Fruit fly (Drosophila melanogaster): Measurements from ENCODE around the gene CG6465.

CG6465 gene

DNA sequence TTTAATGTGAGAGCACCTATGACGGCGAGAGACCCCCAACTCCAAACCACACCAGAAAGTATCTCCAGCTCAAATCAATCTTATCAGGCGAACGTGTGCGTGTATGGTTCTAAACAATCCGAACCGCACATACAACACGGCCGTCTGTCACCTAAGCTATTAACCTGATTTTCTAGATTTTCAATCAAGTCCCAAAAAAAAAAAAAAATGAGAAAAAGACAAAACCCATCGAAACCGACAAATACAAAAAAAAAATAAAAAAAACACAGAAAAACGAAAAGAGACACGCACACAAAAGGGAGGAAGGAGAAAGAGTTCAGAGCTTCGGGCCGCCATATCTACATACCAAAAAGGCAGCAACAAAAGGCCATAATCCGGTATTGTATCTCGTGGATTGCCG is 20.5 kb downstream of the CG6465 start:
- no peak for TF ChIP-seq CG17801 (GFP tag; optimal IDR thresholded peaks at IDR 0.05; ENCODE audit: partially characterized antibody)

DNA sequence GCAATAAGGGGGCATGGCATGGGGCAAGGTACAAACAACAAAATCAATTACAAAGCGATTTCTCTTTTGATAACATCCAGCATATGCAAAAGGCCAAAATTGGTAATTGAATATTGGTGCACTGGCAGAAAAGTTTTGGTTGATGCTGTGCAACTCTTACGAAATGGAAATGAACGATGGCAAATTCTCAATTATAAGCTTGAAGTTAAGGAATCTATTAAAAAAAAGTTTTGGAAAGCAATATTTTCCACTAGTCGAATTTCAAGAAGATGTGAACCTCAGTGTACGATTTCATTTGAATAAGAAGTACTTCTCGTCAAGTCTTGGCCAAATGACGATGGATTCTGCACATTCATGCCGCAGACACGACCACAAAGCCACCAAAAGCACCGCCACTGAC is 21.1 kb downstream of the CG6465 start:
- no peak for TF ChIP-seq CG17801 (GFP tag; optimal IDR thresholded peaks at IDR 0.05; ENCODE audit: partially characterized antibody)

DNA sequence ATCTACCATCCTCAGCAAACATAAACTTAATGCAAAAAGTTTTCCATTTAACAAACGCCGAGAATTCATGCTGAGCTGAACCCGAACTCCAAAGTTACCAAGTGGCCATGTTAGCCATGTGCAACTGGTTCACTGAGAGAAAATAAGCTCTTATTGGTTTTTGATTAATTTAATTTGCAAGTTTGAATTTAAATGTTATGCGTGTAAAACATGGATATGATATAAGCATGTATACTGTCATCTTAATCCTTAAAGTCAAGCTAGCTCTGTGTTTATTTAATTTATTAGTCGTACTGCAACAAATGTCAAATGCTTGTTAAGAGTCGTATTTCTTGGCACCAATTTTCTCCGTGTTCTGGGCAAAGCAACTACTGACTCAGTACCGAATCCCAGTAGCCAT is 22.4 kb downstream of the CG6465 start:
- TF ChIP-seq CG17801 (GFP tag; optimal IDR thresholded peaks at IDR 0.05; ENCODE audit: partially characterized antibody): no peak

DNA sequence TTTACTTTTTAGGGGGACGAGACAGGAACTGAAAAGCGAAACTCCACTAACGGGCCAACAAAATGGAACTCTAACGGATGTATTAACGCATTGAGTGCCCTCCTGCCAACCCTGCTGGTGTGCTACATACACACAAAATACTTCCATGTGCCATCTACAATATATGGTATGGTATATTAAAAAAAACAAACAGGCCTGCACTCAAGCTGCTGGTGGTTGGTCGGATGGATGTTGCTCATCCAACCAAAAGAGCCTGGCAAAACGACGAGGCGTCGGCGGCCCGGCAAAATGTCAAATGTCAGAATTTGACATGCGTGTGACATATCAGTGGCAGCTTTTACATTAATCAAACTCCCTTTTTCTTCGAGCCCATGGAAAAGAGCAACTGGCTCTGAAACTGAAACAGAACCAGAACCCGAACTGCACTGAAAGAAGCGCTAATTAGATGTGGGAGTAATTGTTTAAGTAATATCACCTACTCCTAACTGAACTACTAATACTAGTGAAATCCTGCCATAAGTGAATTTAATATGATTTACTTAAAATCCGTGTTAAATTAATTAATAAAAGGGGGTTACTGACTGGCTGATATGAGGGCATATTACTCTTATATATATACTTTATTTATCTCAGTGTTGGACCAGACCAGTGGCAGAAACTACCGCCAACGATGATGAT is 26.3 kb downstream of the CG6465 start:
- no peak for TF ChIP-seq CG17801 (GFP tag; optimal IDR thresholded peaks at IDR 0.05; ENCODE audit: partially characterized antibody)

DNA sequence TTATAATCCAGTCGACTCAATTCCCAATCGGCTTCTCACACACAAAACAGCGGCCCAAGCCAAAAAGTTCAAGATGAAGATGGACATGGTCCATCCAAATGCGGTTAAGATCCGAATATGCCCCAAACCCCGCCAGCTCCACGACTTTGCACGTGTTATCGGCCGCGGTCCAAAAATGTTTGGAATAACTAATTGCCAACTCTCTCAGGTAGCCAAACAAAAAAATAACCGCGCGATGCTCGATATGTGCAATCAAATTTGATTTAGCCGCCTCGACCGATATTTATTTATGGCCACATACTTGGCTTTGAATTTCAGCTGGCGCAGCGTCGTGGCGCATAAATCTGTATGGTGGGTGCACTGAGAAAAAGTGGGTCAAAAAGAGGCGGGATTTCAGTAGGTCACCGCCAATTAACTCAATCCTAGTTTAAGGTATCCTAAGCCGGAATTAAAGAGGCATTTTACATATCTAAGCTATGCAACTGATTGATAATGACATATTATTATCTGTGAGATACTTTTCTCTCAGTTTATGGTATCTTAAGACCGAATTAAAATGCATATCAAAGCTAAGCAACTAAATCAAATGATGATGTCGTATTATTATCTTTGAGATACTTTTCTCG is 28.4 kb downstream of the CG6465 start:
- TF ChIP-seq CG17801 (GFP tag; optimal IDR thresholded peaks at IDR 0.05; ENCODE audit: partially characterized antibody): no peak

DNA sequence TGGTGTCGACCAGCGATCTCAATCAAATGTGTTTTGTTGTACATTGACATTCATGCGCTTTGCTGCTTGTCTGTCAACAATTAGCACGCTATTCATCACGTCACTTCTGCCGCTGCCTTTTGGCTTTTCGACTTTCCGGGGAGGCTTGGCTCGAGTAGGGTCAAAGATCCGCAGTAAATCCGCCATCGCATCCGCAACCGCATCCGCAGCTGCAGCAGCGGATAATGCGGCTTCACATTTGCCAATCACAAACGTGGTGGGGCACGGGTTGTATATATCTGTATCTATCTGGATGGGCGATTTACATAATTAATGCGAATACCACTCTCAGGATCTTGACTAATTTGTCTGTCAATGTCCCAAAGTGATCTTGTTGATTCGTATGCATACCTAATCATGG is 29.9 kb downstream of the CG6465 start:
- TF ChIP-seq CG17801 (GFP tag; optimal IDR thresholded peaks at IDR 0.05; ENCODE audit: partially characterized antibody): no peak

DNA sequence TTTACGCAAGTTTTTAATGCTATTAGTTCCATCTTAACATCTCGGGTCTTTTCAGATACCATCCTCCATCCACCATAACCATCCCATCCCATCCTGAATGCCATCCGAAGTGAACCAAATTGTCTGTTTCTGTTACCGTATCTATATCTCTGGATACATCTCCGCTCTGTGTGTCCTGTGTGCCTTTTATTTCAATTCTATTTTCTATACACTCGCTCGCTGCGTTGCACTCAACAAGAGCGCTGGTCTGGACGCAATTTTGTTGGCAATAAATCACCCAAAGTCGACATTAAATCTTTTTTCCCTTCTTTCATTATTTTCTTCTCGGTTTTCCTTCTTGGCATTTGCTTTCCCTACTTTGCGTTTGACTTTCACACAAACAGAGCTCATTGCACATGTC is 31.5 kb downstream of the CG6465 start:
- no peak for TF ChIP-seq CG17801 (GFP tag; optimal IDR thresholded peaks at IDR 0.05; ENCODE audit: partially characterized antibody)

DNA sequence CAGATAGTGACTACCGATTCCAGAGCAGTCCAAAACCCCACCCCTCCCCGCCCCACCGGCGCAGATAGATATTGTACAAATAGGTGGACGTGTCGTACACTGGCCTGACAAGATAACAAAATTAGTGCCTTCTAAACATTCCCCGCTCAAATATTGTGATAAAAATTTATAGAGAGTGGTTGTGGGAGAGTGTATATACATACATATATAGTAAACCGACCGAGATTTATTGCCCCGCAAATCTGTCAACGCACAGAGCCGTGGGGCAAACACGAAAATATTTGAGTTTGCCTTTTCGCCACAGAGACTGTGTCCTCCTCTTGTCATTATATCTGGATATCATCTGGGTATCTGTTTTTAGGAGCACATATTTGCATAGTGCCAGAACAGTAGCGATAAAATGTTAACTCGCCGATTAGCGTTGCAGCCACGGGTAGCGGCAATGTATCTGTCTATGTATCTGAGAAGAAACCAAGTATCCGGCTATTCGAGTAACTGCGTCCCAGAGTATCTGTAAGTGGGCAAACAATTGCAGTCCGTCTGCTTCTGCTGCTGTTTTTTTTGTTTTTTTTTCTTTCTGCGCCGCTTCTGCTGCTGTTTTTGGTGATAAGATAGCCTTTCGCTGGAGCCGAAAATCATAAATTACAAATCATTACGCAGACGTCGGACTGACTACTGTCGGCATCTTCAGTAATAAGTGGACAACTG is 33.8 kb downstream of the CG6465 start:
- TF ChIP-seq CG17801 (GFP tag; optimal IDR thresholded peaks at IDR 0.05; ENCODE audit: partially characterized antibody): no peak

DNA sequence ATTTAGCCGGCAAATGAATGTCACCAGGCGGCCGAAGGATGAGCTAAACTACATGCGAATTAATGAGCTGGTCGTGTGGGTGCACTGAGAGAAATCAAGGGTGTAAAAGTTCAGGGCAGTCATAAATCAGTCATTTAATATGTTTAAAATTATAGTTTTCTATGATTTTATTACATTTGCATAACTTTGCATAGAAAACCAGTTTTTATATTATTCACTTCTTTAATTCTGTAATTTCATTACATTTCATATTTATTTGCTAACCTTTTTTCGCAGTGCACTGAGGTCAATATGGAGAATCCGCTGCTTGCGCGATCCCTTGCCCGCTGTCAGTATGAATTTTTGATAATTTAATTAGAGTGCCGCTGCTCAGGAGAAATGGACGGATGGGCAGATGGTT is 35.8 kb downstream of the CG6465 start:
- TF ChIP-seq CG17801 (GFP tag; optimal IDR thresholded peaks at IDR 0.05; ENCODE audit: partially characterized antibody): no peak

DNA sequence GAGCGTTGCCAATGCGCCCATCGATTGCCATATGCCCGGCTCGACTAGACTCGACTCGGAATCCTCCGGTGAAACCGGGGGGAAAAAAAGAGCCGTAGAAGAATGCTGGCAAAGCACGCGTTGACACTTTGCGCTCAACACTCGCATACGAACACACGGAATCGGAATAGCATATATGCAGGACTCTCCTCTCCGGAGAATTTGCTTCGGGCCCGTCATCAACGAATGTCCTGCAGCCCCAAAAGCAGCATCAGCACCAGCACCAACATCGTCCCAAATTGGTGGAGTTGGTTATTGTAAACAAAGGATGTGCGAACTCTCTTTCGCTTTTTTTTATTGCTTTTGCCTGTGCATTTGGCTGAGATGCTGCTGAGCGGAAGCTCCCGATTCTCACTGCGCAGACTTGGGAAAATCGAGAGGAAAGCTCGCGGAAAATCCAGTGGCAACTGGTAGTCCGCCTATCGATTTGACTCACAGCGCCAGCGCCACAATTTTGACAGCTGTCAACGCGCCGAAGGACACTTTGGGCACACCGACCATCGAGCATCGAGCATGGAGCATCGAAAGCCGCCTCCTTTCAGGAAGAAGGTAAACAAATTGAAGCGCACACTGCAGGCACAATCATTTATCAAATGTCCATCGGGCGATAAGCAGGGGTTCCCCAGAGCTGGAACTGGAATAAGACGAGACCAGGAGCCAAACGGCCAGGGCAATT is 36.3 kb downstream of the CG6465 start:
- no peak for TF ChIP-seq CG17801 (GFP tag; optimal IDR thresholded peaks at IDR 0.05; ENCODE audit: partially characterized antibody)

DNA sequence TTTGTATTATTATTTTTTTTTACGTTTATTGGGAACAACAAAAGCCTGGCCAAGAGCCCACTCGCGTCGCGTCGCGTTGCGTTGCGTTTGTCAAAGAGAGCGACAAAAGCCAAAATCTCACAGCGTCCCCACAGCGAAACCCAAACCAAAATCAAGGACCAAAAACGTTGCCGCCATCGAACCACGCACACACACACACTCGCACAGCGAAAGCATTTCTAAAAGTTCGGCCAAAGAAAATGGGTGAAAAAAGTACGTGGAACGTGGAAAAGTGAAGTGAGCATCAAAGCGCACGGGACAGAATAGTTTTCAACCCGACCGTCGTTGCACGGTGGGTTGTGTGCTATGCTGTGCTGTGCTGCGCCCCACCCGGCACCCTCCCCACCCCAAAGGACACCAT is 37.6 kb downstream of the CG6465 start, which contains the start of gene hth:
Gene hth, minus strand, starts transcription at position 101 of the 400 bp plus-strand sequence.
- no peak for TF ChIP-seq CG17801 (GFP tag; optimal IDR thresholded peaks at IDR 0.05; ENCODE audit: partially characterized antibody)

DNA sequence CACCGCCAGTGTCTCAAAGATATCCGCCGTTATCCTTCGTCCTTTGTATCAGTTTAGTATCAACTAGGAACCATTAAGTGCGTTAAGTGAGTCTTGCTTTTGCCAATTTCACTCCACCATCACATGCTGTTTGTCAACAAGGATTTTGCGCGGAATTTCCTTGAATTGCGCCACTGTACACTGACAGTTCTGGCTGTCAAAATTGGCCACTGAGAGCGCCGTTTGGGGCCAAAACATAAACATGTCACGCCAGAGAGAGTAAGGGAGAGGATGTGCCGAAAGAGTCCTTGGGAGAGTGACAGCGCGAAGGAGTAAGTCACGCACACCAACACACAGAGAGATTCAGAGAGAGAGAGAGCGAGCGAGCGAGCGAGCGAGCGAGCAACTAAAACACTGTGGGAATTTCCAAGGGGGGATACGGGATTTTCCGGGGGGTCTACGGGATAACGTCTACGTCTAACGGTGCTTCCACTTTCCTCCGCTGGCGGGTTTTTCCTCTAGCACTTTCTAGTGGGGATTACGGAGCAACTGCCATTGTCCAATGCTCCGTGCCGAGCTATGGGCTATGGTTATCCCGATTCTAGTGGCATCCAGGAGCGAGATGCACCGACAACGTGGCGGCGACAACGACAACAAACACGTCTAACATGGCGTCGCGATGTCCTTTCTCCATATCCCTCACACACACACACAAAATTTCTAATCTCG is 38.3 kb downstream of the CG6465 start:
- no peak for TF ChIP-seq CG17801 (GFP tag; optimal IDR thresholded peaks at IDR 0.05; ENCODE audit: partially characterized antibody)

DNA sequence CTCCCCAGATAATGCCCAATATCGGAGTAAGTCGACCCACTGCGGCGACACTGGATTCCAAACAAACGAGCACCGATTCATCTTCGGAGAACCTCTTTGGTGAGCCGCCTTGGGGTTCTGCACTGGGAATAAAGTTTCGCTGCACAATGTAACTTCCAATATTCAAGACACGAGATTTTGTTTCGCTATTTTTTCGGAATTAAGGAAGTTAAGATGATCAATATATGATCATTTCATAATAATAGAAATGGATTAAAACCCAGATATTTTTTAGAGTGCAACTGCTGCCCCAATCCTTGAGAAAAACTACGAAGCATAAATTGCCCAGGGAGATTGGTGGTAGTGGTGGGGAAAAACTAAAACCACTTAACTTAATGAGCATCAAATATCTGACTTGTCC is 41.0 kb downstream of the CG6465 start:
- TF ChIP-seq CG17801 (GFP tag; optimal IDR thresholded peaks at IDR 0.05; ENCODE audit: partially characterized antibody): no peak

DNA sequence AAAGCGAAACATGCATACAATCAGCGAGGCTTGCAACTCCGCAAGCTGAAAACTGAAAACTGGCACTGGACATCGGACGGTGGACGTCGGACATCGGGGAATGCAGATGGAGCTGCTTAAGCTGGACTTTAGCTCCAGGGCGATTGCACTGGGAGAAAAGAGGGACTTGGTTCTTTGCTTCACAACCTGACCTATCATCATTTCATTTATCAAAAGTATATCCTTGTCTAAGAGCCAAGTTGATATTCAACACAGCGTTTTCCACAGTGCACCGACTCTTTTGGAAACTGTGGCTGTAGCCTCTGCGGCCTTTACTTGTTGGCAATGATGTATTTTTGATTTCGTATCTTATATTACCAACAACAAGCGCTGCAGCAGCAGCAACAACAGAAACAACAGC is 43.2 kb downstream of the CG6465 start:
- no peak for TF ChIP-seq CG17801 (GFP tag; optimal IDR thresholded peaks at IDR 0.05; ENCODE audit: partially characterized antibody)

DNA sequence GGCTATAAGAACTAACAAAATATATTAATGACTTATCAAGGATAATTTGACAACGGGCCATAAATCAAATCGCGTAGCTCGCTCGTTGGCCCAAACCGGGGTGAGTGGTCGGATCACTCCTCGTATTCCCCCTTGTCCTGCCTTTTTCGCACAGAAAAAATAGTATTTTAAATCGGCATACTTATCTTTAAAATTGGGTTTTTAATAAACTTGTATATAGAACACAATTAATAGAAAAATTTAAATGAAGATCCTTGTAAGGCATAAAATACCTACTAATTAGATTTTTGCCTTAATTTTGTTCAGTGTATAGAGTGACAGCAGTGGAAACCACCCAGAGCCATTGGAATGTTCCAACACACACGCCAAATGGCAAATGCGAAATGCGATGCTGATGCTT is 45.2 kb downstream of the CG6465 start:
- TF ChIP-seq CG17801 (GFP tag; optimal IDR thresholded peaks at IDR 0.05; ENCODE audit: partially characterized antibody): no peak

Measured in ovary, adult (tissue).